Worm (Caenorhabditis elegans) whole organism, young adult: ENCODE measurements around the gene R03A10.5.

Experiments
- B0035.1 ChIP-seq: sonication (generic microtip); optimal IDR thresholded peaks from 2 replicates; lab custom pipeline; 2016; ENCODE audit warnings: missing genetic modification characterization, mild to moderate bottlenecking, missing compliant biosample characterization, missing genotype, missing genetic modification reagents
- F22D6.2 ChIP-seq: sonication (generic microtip); optimal IDR thresholded peaks from 2 replicates; lab custom pipeline; 2016; ENCODE audit warnings: mild to moderate bottlenecking, missing genetic modification characterization, missing compliant biosample characterization
- F37B4.10 ChIP-seq: fragments of 200-800 bp; sonication (Bioruptor generic); IDR thresholded peaks from 2 replicates; pipeline ENCODE4 v1.3.6; 2022; ENCODE audit warnings: missing genetic modification characterization, missing compliant biosample characterization
- F49E8.2 ChIP-seq: sonication (generic microtip); optimal IDR thresholded peaks from 3 replicates; lab custom pipeline; 2017; ENCODE audit warnings: missing genetic modification characterization, mild to moderate bottlenecking, missing compliant biosample characterization, antibody characterized with exemption, moderate library complexity; ENCODE audit not compliant: insufficient read depth
- K11D2.4 ChIP-seq: fragments of 200-800 bp; sonication (Bioruptor generic); IDR thresholded peaks from 2 replicates; pipeline ENCODE4 v1.3.6; 2022; ENCODE audit warnings: missing genetic modification reagents, missing genetic modification characterization, missing compliant biosample characterization
- T07F8.4 ChIP-seq: sonication (generic microtip); optimal IDR thresholded peaks from 2 replicates; lab custom pipeline; 2016; ENCODE audit warnings: mild to moderate bottlenecking, missing genetic modification characterization, moderate library complexity, missing compliant biosample characterization
- T26A5.8 ChIP-seq: sonication (generic microtip); optimal IDR thresholded peaks from 2 replicates; lab custom pipeline; 2016; ENCODE audit warnings: missing genetic modification characterization, missing compliant biosample characterization
- Y53F4B.3 ChIP-seq: fragments of 200-800 bp; sonication (Bioruptor generic); IDR thresholded peaks from 2 replicates; pipeline ENCODE4 v1.3.6; 2022; ENCODE audit warnings: missing genetic modification reagents, missing genetic modification characterization, missing compliant biosample characterization
- Y56A3A.18 ChIP-seq: fragments of 200-800 bp; sonication (Bioruptor generic); IDR thresholded peaks from 2 replicates; pipeline ENCODE4 v1.3.6; 2022; ENCODE audit warnings: missing genetic modification reagents, missing genetic modification characterization, missing compliant biosample characterization
- Y95B8A.8 ChIP-seq: fragments of 200-800 bp; sonication (Bioruptor generic); IDR thresholded peaks from 2 replicates; pipeline ENCODE4 v1.3.6; 2022; ENCODE audit warnings: missing genetic modification reagents, missing genetic modification characterization, missing compliant biosample characterization
- ama-1 ChIP-seq, 3 experiments: fragments of 150-350 bp in 1 of 3; sonication (generic microtip) in 2 of 3; optimal IDR thresholded peaks; 2 replicates each; lab custom pipeline; 2014 to 2018; ENCODE audit warnings: missing biosample characterization in 2 of 3, missing genetic modification characterization in 2 of 3, missing genetic modification reagents in 2 of 3
- ccch-3 ChIP-seq: fragments of 200-800 bp; sonication (Bioruptor generic); optimal IDR thresholded peaks from 2 replicates; lab custom pipeline; 2018; ENCODE audit warnings: mild to moderate bottlenecking, missing genetic modification characterization, missing compliant biosample characterization
- cebp-1 ChIP-seq, 2 experiments: fragments of 200-800 bp in 1 of 2; sonication (Bioruptor generic) in 1 of 2; sonication (generic microtip) in 1 of 2; IDR thresholded peaks in 1 of 2; optimal IDR thresholded peaks in 1 of 2; 2 replicates each; pipeline versions ENCODE4 v1.3.6 to Lab custom; 2017 to 2022; ENCODE audit warnings: missing compliant biosample characterization in 2 of 2, missing genetic modification characterization in 2 of 2, mild to moderate bottlenecking in 1 of 2, missing genetic modification reagents in 1 of 2, moderate library complexity in 1 of 2
- cebp-2 ChIP-seq: fragments of 200-800 bp; sonication (Bioruptor generic); IDR thresholded peaks from 2 replicates; pipeline ENCODE4 v1.3.6; 2022; ENCODE audit warnings: missing genetic modification characterization, missing compliant biosample characterization
- dpff-1 ChIP-seq: sonication (generic microtip); optimal IDR thresholded peaks from 2 replicates; lab custom pipeline; 2017; ENCODE audit warnings: mild to moderate bottlenecking, missing genetic modification characterization, missing compliant biosample characterization
- fkh-3 ChIP-seq: sonication (generic microtip); optimal IDR thresholded peaks from 2 replicates; lab custom pipeline; 2016; ENCODE audit warnings: mild to moderate bottlenecking, missing genetic modification characterization, missing compliant biosample characterization
- him-1 ChIP-seq: sonication (generic microtip); optimal IDR thresholded peaks from 2 replicates; lab custom pipeline; 2016; ENCODE audit warnings: missing genotype, missing genetic modification reagents, missing genetic modification characterization, missing compliant biosample characterization
- hlh-26 ChIP-seq: fragments of 200-800 bp; sonication (Bioruptor generic); conservative IDR thresholded peaks from 2 replicates; pipeline ENCODE4 v1.3.6; 2022; ENCODE audit warnings: missing genetic modification reagents, missing genetic modification characterization, missing compliant biosample characterization
- hmg-1.2 ChIP-seq: fragments of 200-800 bp; sonication (Bioruptor generic); IDR thresholded peaks from 2 replicates; pipeline ENCODE4 v1.3.6; 2022; ENCODE audit warnings: missing genetic modification reagents, missing genetic modification characterization, missing compliant biosample characterization
- hmg-20 ChIP-seq: fragments of 200-800 bp; sonication (Bioruptor generic); IDR thresholded peaks from 2 replicates; pipeline ENCODE4 v1.3.6; 2022; ENCODE audit warnings: missing genetic modification reagents, missing genetic modification characterization, missing compliant biosample characterization
- lag-1 ChIP-seq: fragments of 200-800 bp; sonication (Bioruptor generic); IDR thresholded peaks from 2 replicates; pipeline ENCODE4 v1.3.6; 2022; ENCODE audit warnings: missing genetic modification reagents, missing genetic modification characterization, missing compliant biosample characterization
- lin-26 ChIP-seq: fragments of 200-800 bp; sonication (Bioruptor generic); IDR thresholded peaks from 2 replicates; pipeline ENCODE4 v1.3.6; 2022; ENCODE audit warnings: missing genetic modification reagents, missing genetic modification characterization, missing compliant biosample characterization
- madf-3 ChIP-seq: fragments of 200-800 bp; sonication (Bioruptor generic); IDR thresholded peaks from 2 replicates; pipeline ENCODE4 v1.3.6; 2022; ENCODE audit warnings: missing genetic modification reagents, missing genetic modification characterization, missing compliant biosample characterization
- madf-6 ChIP-seq: fragments of 200-800 bp; sonication (Bioruptor generic); IDR thresholded peaks from 2 replicates; pipeline ENCODE4 v1.3.6; 2022; ENCODE audit warnings: missing genetic modification reagents, missing genetic modification characterization, missing compliant biosample characterization
- mcd-1 ChIP-seq: fragments of 200-800 bp; sonication (Bioruptor generic); IDR thresholded peaks from 2 replicates; pipeline ENCODE4 v1.3.6; 2022; ENCODE audit warnings: missing genetic modification reagents, missing genetic modification characterization, missing compliant biosample characterization
- mel-28 ChIP-seq: sonication (generic microtip); optimal IDR thresholded peaks from 2 replicates; lab custom pipeline; 2016; ENCODE audit warnings: borderline replicate concordance, mild to moderate bottlenecking, missing genetic modification characterization, missing compliant biosample characterization
- mes-4 ChIP-seq: sonication (generic microtip); optimal IDR thresholded peaks from 2 replicates; lab custom pipeline; 2016; ENCODE audit warnings: missing genotype, missing genetic modification characterization, missing compliant biosample characterization
- mxl-1 ChIP-seq: sonication (generic microtip); optimal IDR thresholded peaks from 2 replicates; lab custom pipeline; 2016; ENCODE audit warnings: missing genetic modification characterization, missing compliant biosample characterization
- nfyb-1 ChIP-seq: fragments of 200-800 bp; sonication (Bioruptor generic); IDR thresholded peaks from 2 replicates; pipeline ENCODE4 v1.3.6; 2022; ENCODE audit warnings: missing genetic modification reagents, missing genetic modification characterization, missing compliant biosample characterization
- nhr-120 ChIP-seq: fragments of 200-800 bp; sonication (Bioruptor generic); IDR thresholded peaks from 2 replicates; pipeline ENCODE4 v1.3.6; 2022; ENCODE audit warnings: missing genetic modification characterization, missing compliant biosample characterization
- nhr-27 ChIP-seq: fragments of 200-800 bp; sonication (Bioruptor generic); optimal IDR thresholded peaks from 2 replicates; lab custom pipeline; 2018; ENCODE audit warnings: mild to moderate bottlenecking, missing genetic modification characterization, moderate library complexity, missing compliant biosample characterization
- rcor-1 ChIP-seq: fragments of 200-800 bp; sonication (Bioruptor generic); IDR thresholded peaks from 2 replicates; pipeline ENCODE4 v1.3.6; 2022; ENCODE audit warnings: missing genetic modification reagents, missing genetic modification characterization, missing compliant biosample characterization
- rpc-1 ChIP-seq, 2 experiments: fragments of 150-350 bp in 1 of 2; sonication (generic microtip) in 1 of 2; optimal IDR thresholded peaks; 2 replicates each; lab custom pipeline; 2014 to 2018; ENCODE audit warnings: missing biosample characterization in 1 of 2, missing genetic modification characterization in 1 of 2, missing genetic modification reagents in 1 of 2, missing genotype in 1 of 2
- sdz-38 ChIP-seq: sonication (generic microtip); optimal IDR thresholded peaks from 2 replicates; lab custom pipeline; 2016; ENCODE audit warnings: missing genotype, missing genetic modification characterization, missing compliant biosample characterization
- snpc-1.1 ChIP-seq: sonication (generic microtip); optimal IDR thresholded peaks from 2 replicates; lab custom pipeline; 2017; ENCODE audit warnings: missing genetic modification characterization, mild to moderate bottlenecking, missing compliant biosample characterization, antibody characterized with exemption, moderate library complexity, missing genotype, missing genetic modification reagents; ENCODE audit not compliant: insufficient read depth
- snpc-4 ChIP-seq, 5 experiments: fragments of 150-350 bp in 1 of 5; sonication (generic microtip) in 4 of 5; optimal IDR thresholded peaks; 2 replicates each; lab custom pipeline; 2014 to 2018; ENCODE audit warnings: missing genetic modification characterization in 5 of 5, missing biosample characterization in 3 of 5, antibody characterized with exemption in 2 of 5, mild to moderate bottlenecking in 2 of 5, missing compliant biosample characterization in 2 of 5, missing genotype in 2 of 5, moderate library complexity in 2 of 5, missing genetic modification reagents in 1 of 5
- tbp1 ChIP-seq: fragments of 200-800 bp; sonication (Bioruptor generic); optimal IDR thresholded peaks from 2 replicates; lab custom pipeline; 2018; ENCODE audit warnings: mild to moderate bottlenecking, missing genetic modification characterization, missing compliant biosample characterization
- tlf-1 ChIP-seq: fragments of 200-800 bp; sonication (Bioruptor generic); optimal IDR thresholded peaks from 2 replicates; lab custom pipeline; 2018; ENCODE audit warnings: mild to moderate bottlenecking, missing genetic modification characterization, missing compliant biosample characterization
- zfh-2 ChIP-seq: fragments of 200-800 bp; sonication (Bioruptor generic); conservative IDR thresholded peaks from 2 replicates; pipeline ENCODE4 v1.3.6; 2022; ENCODE audit warnings: missing genetic modification reagents, missing genetic modification characterization, missing compliant biosample characterization
- ztf-18 ChIP-seq: sonication (generic microtip); optimal IDR thresholded peaks from 2 replicates; lab custom pipeline; 2016; ENCODE audit warnings: missing genotype, mild to moderate bottlenecking, missing genetic modification characterization, missing compliant biosample characterization
- ztf-26 ChIP-seq: sonication (generic microtip); optimal IDR thresholded peaks from 2 replicates; lab custom pipeline; 2017; ENCODE audit warnings: missing genetic modification characterization, missing compliant biosample characterization
- ztf-28 ChIP-seq: fragments of 200-800 bp; sonication (Bioruptor generic); IDR thresholded peaks from 2 replicates; pipeline ENCODE4 v1.3.6; 2022; ENCODE audit warnings: missing genetic modification reagents, missing genetic modification characterization, missing compliant biosample characterization
- ztf-3 ChIP-seq: fragments of 200-800 bp; sonication (Bioruptor generic); optimal IDR thresholded peaks from 2 replicates; lab custom pipeline; 2018; ENCODE audit warnings: mild to moderate bottlenecking, missing genetic modification characterization, missing compliant biosample characterization

R03A10.5 gene

ce11 chrX:15493322-15493721 lies 46.8 kb downstream of the R03A10.5 start, which contains the start of gene gob-1:
Gene gob-1, plus strand, starts transcription at chrX:15493602.
- no peak for TF ChIP-seq T26A5.8 (tag; lab: Kevin White, UChicago)
- TF ChIP-seq T07F8.4 (tag; lab: Kevin White, UChicago): no peak
- TF ChIP-seq hlh-26 (GFP tag; lab: Robert Waterston, UW): no peak
- TF ChIP-seq cebp-1 (GFP tag; IDR thresholded peaks at IDR 0.05; lab: Robert Waterston, UW): no peak
- TF ChIP-seq cebp-1 (tag; optimal IDR thresholded peaks at IDR 0.05; lab: Kevin White, UChicago): no peak
- TF ChIP-seq mxl-1 (tag; lab: Kevin White, UChicago): no peak
- TF ChIP-seq cebp-2 (GFP tag; lab: Robert Waterston, UW): no peak
- TF ChIP-seq ccch-3 (GFP tag; lab: Kevin White, UChicago): no peak
- TF ChIP-seq F22D6.2: no peak
- no peak for TF ChIP-seq F37B4.10 (GFP tag; lab: Robert Waterston, UW)

- no peak for TF ChIP-seq hlh-26 (GFP tag; lab: Robert Waterston, UW)
- TF ChIP-seq lag-1 (GFP tag; lab: Robert Waterston, UW): no peak
- TF ChIP-seq ama-1 (optimal IDR thresholded peaks at IDR 0.05; lab: Kevin White, UChicago): no peak
- no peak for TF ChIP-seq ama-1 (GFP tag; optimal IDR thresholded peaks at IDR 0.05; lab: Kevin White, UChicago)
- TF ChIP-seq Y95B8A.8 (GFP tag; lab: Robert Waterston, UW): no peak
- no peak for TF ChIP-seq nhr-27 (tag; lab: Kevin White, UChicago)
- no peak for TF ChIP-seq dpff-1 (tag; lab: Kevin White, UChicago)
- no peak for TF ChIP-seq rpc-1 (optimal IDR thresholded peaks at IDR 0.05; lab: Kevin White, UChicago)
- no peak for TF ChIP-seq rpc-1 (tag; optimal IDR thresholded peaks at IDR 0.05; lab: Kevin White, UChicago)
- no peak for TF ChIP-seq zfh-2
- TF ChIP-seq mcd-1 (GFP tag; lab: Robert Waterston, UW): no peak
- no peak for TF ChIP-seq ccch-3 (GFP tag; lab: Kevin White, UChicago)
- no peak for TF ChIP-seq B0035.1 (tag; lab: Kevin White, UChicago)
- TF ChIP-seq hmg-20 (GFP tag; lab: Robert Waterston, UW): no peak
- TF ChIP-seq Y56A3A.18 (GFP tag; lab: Robert Waterston, UW): no peak
- no peak for TF ChIP-seq rcor-1 (GFP tag; lab: Robert Waterston, UW)
- TF ChIP-seq nhr-120 (GFP tag; lab: Robert Waterston, UW): no peak
These were observed 47.6 kb downstream of the R03A10.5 start for ce11 chrX:15494154-15494553.

ce11 chrX:15496927-15497605 lies 50.5 kb downstream of the R03A10.5 start, which contains the start of gene suox-1:
Gene suox-1, plus strand, starts transcription at chrX:15497555.
- TF ChIP-seq madf-6 (GFP tag; lab: Robert Waterston, UW) (no peak), snpc-1.1 (tag; lab: Kevin White, UChicago) (no peak), hlh-26 (GFP tag; lab: Robert Waterston, UW) (no peak), K11D2.4 (GFP tag; lab: Robert Waterston, UW) (0 out of 2 replicates have a peak, but pooled peaks have one; percentile 30), madf-3 (no peak), hmg-1.2 (GFP tag; lab: Robert Waterston, UW) (peak; percentile 39; the same call in 1 of the 2 replicates), him-1 (tag; lab: Kevin White, UChicago) (no peak), Y53F4B.3 (GFP tag; lab: Robert Waterston, UW) (no peak), fkh-3 (tag; lab: Kevin White, UChicago) (no peak), tbp1 (GFP tag; lab: Kevin White, UChicago) (peak; percentile 1), lin-26 (GFP tag; lab: Robert Waterston, UW) (no peak), ztf-28 (GFP tag; lab: Robert Waterston, UW) (no peak), ztf-26 (tag; lab: Kevin White, UChicago) (no peak), lag-1 (GFP tag; lab: Robert Waterston, UW) (no peak), rcor-1 (GFP tag; lab: Robert Waterston, UW) (no peak), ztf-3 (no peak), mes-4 (tag; lab: Kevin White, UChicago) (no peak), mel-28 (tag; lab: Kevin White, UChicago) (no peak), ztf-18 (tag; lab: Kevin White, UChicago) (no peak), F49E8.2 (tag; lab: Kevin White, UChicago) (no peak), sdz-38 (tag; lab: Kevin White, UChicago) (no peak), nfyb-1 (GFP tag; lab: Robert Waterston, UW) (no peak), snpc-4 (GFP tag; optimal IDR thresholded peaks at IDR 0.05; lab: Kevin White, UChicago) (no peak), snpc-4 (tag; optimal IDR thresholded peaks at IDR 0.05; lab: Kevin White, UChicago) (no peak), tlf-1 (GFP tag; lab: Kevin White, UChicago) (no peak)
